Fruit fly (Drosophila melanogaster) whole organism, embryonic: ENCODE data around the gene CG43127.

Experiments
- Ada2b ChIP-seq: fragments of 200-800 bp; sonication (Bioruptor generic); IDR thresholded peaks from 2 replicates; pipeline ENCODE4 v1.3.6; 2022; ENCODE audit warnings: missing biosample characterization, missing genetic modification characterization
- CG10979 ChIP-seq: fragments of 200-800 bp; sonication (Bioruptor generic); optimal IDR thresholded peaks from 2 replicates; lab custom pipeline; 2018; ENCODE audit warnings: missing biosample characterization, mild to moderate bottlenecking, missing genetic modification characterization, moderate library complexity
- CG11085 ChIP-seq: fragments of 200-800 bp; sonication (Bioruptor generic); IDR thresholded peaks from 2 replicates; pipeline ENCODE4 v1.3.6; 2022; ENCODE audit warnings: missing biosample characterization, missing genetic modification characterization
- CG11247 ChIP-seq: fragments of 200-800 bp; sonication (Bioruptor generic); IDR thresholded peaks from 2 replicates; pipeline ENCODE4 v1.3.6; 2022; ENCODE audit warnings: missing biosample characterization, missing genetic modification characterization
- CG11695 ChIP-seq: fragments of 200-800 bp; sonication (Bioruptor generic); IDR thresholded peaks from 3 replicates; pipeline ENCODE4 v1.3.6; 2022; ENCODE audit warnings: missing biosample characterization, missing genetic modification characterization
- CG12942 ChIP-seq: fragments of 200-800 bp; sonication (Bioruptor generic); optimal IDR thresholded peaks from 3 replicates; lab custom pipeline; 2016; ENCODE audit warnings: missing biosample characterization, missing genetic modification characterization
- CG14050 ChIP-seq: fragments of 200-800 bp; sonication (Bioruptor generic); IDR thresholded peaks from 3 replicates; pipeline ENCODE4 v1.3.6; 2022; ENCODE audit warnings: missing biosample characterization, missing genetic modification characterization
- CG15011 ChIP-seq: fragments of 200-800 bp; sonication (Bioruptor generic); optimal IDR thresholded peaks from 3 replicates; lab custom pipeline; 2018; ENCODE audit warnings: missing biosample characterization, mild to moderate bottlenecking, missing genetic modification characterization
- CG1529 ChIP-seq: fragments of 200-800 bp; sonication (Bioruptor generic); optimal IDR thresholded peaks from 3 replicates; lab custom pipeline; 2018; ENCODE audit warnings: missing biosample characterization, missing genetic modification characterization
- CG1603 ChIP-seq: fragments of 200-800 bp; sonication (Bioruptor generic); optimal IDR thresholded peaks from 2 replicates; lab custom pipeline; 2019; ENCODE audit warnings: missing biosample characterization, mild to moderate bottlenecking, missing genetic modification characterization, moderate library complexity
- CG16863 ChIP-seq: fragments of 200-800 bp; sonication (Bioruptor generic); optimal IDR thresholded peaks from 3 replicates; lab custom pipeline; 2016; ENCODE audit warnings: missing biosample characterization, missing genetic modification characterization
- CG17328 ChIP-seq: fragments of 200-800 bp; sonication (Bioruptor generic); IDR thresholded peaks from 2 replicates; pipeline ENCODE4 v1.3.6; 2022; ENCODE audit warnings: missing biosample characterization, missing genetic modification characterization
- CG17361 ChIP-seq: fragments of 200-800 bp; sonication (Bioruptor generic); IDR thresholded peaks from 3 replicates; pipeline ENCODE4 v1.3.6; 2022; ENCODE audit warnings: missing biosample characterization, missing genetic modification characterization
- CG18476 ChIP-seq: fragments of 200-800 bp; sonication (Bioruptor generic); optimal IDR thresholded peaks from 2 replicates; lab custom pipeline; 2016; ENCODE audit warnings: missing biosample characterization, mild to moderate bottlenecking, missing genetic modification characterization
- CG2116 ChIP-seq: fragments of 200-800 bp; sonication (Bioruptor generic); optimal IDR thresholded peaks from 3 replicates; lab custom pipeline; 2018; ENCODE audit warnings: missing biosample characterization, mild to moderate bottlenecking, missing genetic modification characterization
- CG30020 ChIP-seq: fragments of 200-800 bp; optimal IDR thresholded peaks from 2 replicates; lab custom pipeline; 2019; ENCODE audit warnings: missing biosample characterization, mild to moderate bottlenecking, missing genetic modification characterization, moderate library complexity
- CG3065 ChIP-seq: fragments of 200-800 bp; sonication (Bioruptor generic); optimal IDR thresholded peaks from 2 replicates; lab custom pipeline; 2016; ENCODE audit warnings: missing biosample characterization, missing genetic modification characterization
- CG33557 ChIP-seq: fragments of 200-800 bp; sonication (Bioruptor generic); optimal IDR thresholded peaks from 2 replicates; lab custom pipeline; 2019; ENCODE audit warnings: missing biosample characterization, mild to moderate bottlenecking, missing genetic modification characterization, moderate library complexity
- CG4360 ChIP-seq: fragments of 200-800 bp; sonication (Bioruptor generic); IDR thresholded peaks from 2 replicates; pipeline ENCODE4 v1.3.6; 2022; ENCODE audit warnings: missing biosample characterization, missing genetic modification characterization
- CG4730 ChIP-seq: fragments of 200-800 bp; sonication (Bioruptor generic); IDR thresholded peaks from 2 replicates; pipeline ENCODE4 v1.3.6; 2022; ENCODE audit warnings: missing biosample characterization, missing genetic modification characterization
- CG6813 ChIP-seq: fragments of 200-800 bp; sonication (Bioruptor generic); optimal IDR thresholded peaks from 2 replicates; lab custom pipeline; 2017; ENCODE audit warnings: missing biosample characterization, missing genetic modification characterization, mild to moderate bottlenecking, moderate library complexity, missing genetic modification reagents
- CG6854 ChIP-seq: fragments of 200-800 bp; sonication (Bioruptor generic); optimal IDR thresholded peaks from 3 replicates; lab custom pipeline; 2017; ENCODE audit warnings: missing biosample characterization, mild to moderate bottlenecking, missing genetic modification characterization
- CG8281 ChIP-seq: fragments of 200-800 bp; sonication (Bioruptor generic); optimal IDR thresholded peaks from 2 replicates; lab custom pipeline; 2018; ENCODE audit warnings: missing biosample characterization, mild to moderate bottlenecking, missing genetic modification characterization, moderate library complexity
- CG9609 ChIP-seq: fragments of 200-800 bp; sonication (Bioruptor generic); optimal IDR thresholded peaks from 3 replicates; lab custom pipeline; 2016; ENCODE audit warnings: missing biosample characterization, missing genetic modification characterization
- Hsf ChIP-seq: fragments of 200-800 bp; sonication (Bioruptor generic); optimal IDR thresholded peaks from 3 replicates; lab custom pipeline; 2016; ENCODE audit warnings: missing biosample characterization, missing genetic modification characterization
- Med ChIP-seq: fragments of 200-800 bp; sonication (Bioruptor generic); peaks from one replicate; lab custom pipeline; 2016; ENCODE audit warnings: missing biosample characterization, missing genetic modification characterization, mild to moderate bottlenecking, inconsistent platforms, moderate library complexity
- Mes4 ChIP-seq: fragments of 200-800 bp; sonication (Bioruptor generic); optimal IDR thresholded peaks from 2 replicates; lab custom pipeline; 2016; ENCODE audit warnings: missing biosample characterization, missing genetic modification characterization
- Nf-YB ChIP-seq: fragments of 200-800 bp; sonication (Bioruptor generic); optimal IDR thresholded peaks from 3 replicates; lab custom pipeline; 2019; ENCODE audit warnings: missing biosample characterization, mild to moderate bottlenecking, missing genetic modification characterization, moderate library complexity
- Rx ChIP-seq: fragments of 200-800 bp; sonication (Bioruptor generic); IDR thresholded peaks from 2 replicates; pipeline ENCODE4 v1.3.6; 2022; ENCODE audit warnings: missing biosample characterization, missing genetic modification characterization
- Sin3A ChIP-seq: fragments of >200 bp; optimal IDR thresholded peaks from 2 replicates; lab custom pipeline; 2018
- Sox100B ChIP-seq: fragments of 200-800 bp; sonication (Bioruptor generic); optimal IDR thresholded peaks from 3 replicates; lab custom pipeline; 2018; ENCODE audit warnings: missing biosample characterization, mild to moderate bottlenecking, missing genetic modification characterization
- YL-1 ChIP-seq: fragments of 200-800 bp; sonication (Bioruptor generic); optimal IDR thresholded peaks from 3 replicates; lab custom pipeline; 2017; ENCODE audit warnings: missing biosample characterization, mild to moderate bottlenecking, missing genetic modification characterization
- ara ChIP-seq: fragments of 200-800 bp; sonication (Bioruptor generic); IDR thresholded peaks from 2 replicates; pipeline ENCODE4 v1.3.6; 2022; ENCODE audit warnings: missing biosample characterization, missing genetic modification characterization
- caup ChIP-seq: fragments of 200-800 bp; sonication (Bioruptor generic); optimal IDR thresholded peaks from 3 replicates; lab custom pipeline; 2017; ENCODE audit warnings: missing biosample characterization, mild to moderate bottlenecking, missing genetic modification characterization, moderate library complexity; ENCODE audit not compliant: severe bottlenecking
- da ChIP-seq: fragments of 200-800 bp; sonication (Bioruptor generic); optimal IDR thresholded peaks from 2 replicates; lab custom pipeline; 2016; ENCODE audit warnings: missing biosample characterization, missing genetic modification characterization
- eve ChIP-seq, 2 experiments: fragments of >200 bp; optimal IDR thresholded peaks; 2 replicates each; lab custom pipeline; 2017; ENCODE audit warnings: missing biosample characterization in 2 of 2, missing genetic modification characterization in 2 of 2
- fd96Cb ChIP-seq: fragments of 200-800 bp; sonication (Bioruptor generic); optimal IDR thresholded peaks from 2 replicates; lab custom pipeline; 2018; ENCODE audit warnings: missing biosample characterization, mild to moderate bottlenecking, missing genetic modification characterization, moderate library complexity
- gfzf ChIP-seq: fragments of 200-800 bp; sonication (Bioruptor generic); optimal IDR thresholded peaks from 2 replicates; lab custom pipeline; 2016; ENCODE audit warnings: missing biosample characterization, mild to moderate bottlenecking, missing genetic modification characterization, moderate library complexity
- hb ChIP-seq: fragments of 200-800 bp; sonication (Bioruptor generic); IDR thresholded peaks from 3 replicates; pipeline ENCODE4 v1.3.6; 2022; ENCODE audit warnings: missing biosample characterization, missing genetic modification characterization; ENCODE audit not compliant: partially characterized antibody
- inv ChIP-seq: fragments of 200-800 bp; sonication (Bioruptor generic); IDR thresholded peaks from 2 replicates; pipeline ENCODE4 v1.3.6; 2022; ENCODE audit warnings: missing biosample characterization, missing genetic modification characterization; ENCODE audit not compliant: partially characterized antibody
- knrl ChIP-seq: fragments of 200-800 bp; sonication (Bioruptor generic); IDR thresholded peaks from 3 replicates; pipeline ENCODE4 v1.3.6; 2022; ENCODE audit warnings: missing biosample characterization, missing genetic modification characterization; ENCODE audit not compliant: partially characterized antibody
- nau ChIP-seq: fragments of 200-800 bp; sonication (Bioruptor generic); optimal IDR thresholded peaks from 3 replicates; lab custom pipeline; 2017; ENCODE audit warnings: missing biosample characterization, mild to moderate bottlenecking, missing genetic modification characterization, missing genetic modification reagents
- nmo ChIP-seq: fragments of 200-800 bp; sonication (Bioruptor generic); optimal IDR thresholded peaks from 2 replicates; lab custom pipeline; 2018; ENCODE audit warnings: missing biosample characterization, mild to moderate bottlenecking, missing genetic modification characterization, moderate library complexity
- sc ChIP-seq, 3 experiments: fragments of >200 bp in 2 of 3; fragments of 200-800 bp in 1 of 3; sonication (Bioruptor generic) in 1 of 3; optimal IDR thresholded peaks; 2 replicates in 2 of 3; 3 replicates in 1 of 3; lab custom pipeline; 2017; ENCODE audit warnings: mild to moderate bottlenecking in 1 of 3, missing biosample characterization in 1 of 3, missing genetic modification characterization in 1 of 3, missing genetic modification reagents in 1 of 3
- seq ChIP-seq: fragments of 200-800 bp; sonication (Bioruptor generic); IDR thresholded peaks from 2 replicates; pipeline ENCODE4 v1.3.6; 2022; ENCODE audit warnings: missing biosample characterization, missing genetic modification characterization
- sim ChIP-seq: fragments of 200-800 bp; sonication (Bioruptor generic); IDR thresholded peaks from 2 replicates; pipeline ENCODE4 v1.3.6; 2022; ENCODE audit warnings: missing biosample characterization, missing genetic modification characterization
- slp2 ChIP-seq: fragments of 200-800 bp; sonication (Bioruptor generic); optimal IDR thresholded peaks from 2 replicates; lab custom pipeline; 2016; ENCODE audit warnings: missing biosample characterization, missing genetic modification characterization
- zfh2 ChIP-seq: fragments of 200-800 bp; sonication (Bioruptor generic); optimal IDR thresholded peaks from 2 replicates; lab custom pipeline; 2016; ENCODE audit warnings: missing biosample characterization, missing genetic modification characterization

CG43127 gene

dm6 chr3L:10660744-10661589 is 35.6 kb upstream of the CG43127 start, which contains the start of the genes CG32066 and CG8003 (continued):
- TF ChIP-seq CG18476 (GFP tag; lab: Kevin White, UChicago) (no peak), sim (GFP tag; lab: Robert Waterston, UW) (no peak), CG3065 (GFP tag; lab: Kevin White, UChicago) (no peak), YL-1 (GFP tag; lab: Kevin White, UChicago) (peak; percentile 12), Sin3A (no peak), da (no peak), CG1603 (tag; lab: Kevin White, UChicago) (peak; percentile 46), CG4360 (peak; percentile 96), CG8281 (tag; lab: Kevin White, UChicago) (no peak), fd96Cb (tag; lab: Kevin White, UChicago) (no peak), caup (GFP tag; lab: Kevin White, UChicago) (peak; percentile 5), CG12942 (GFP tag; lab: Kevin White, UChicago) (peak; percentile 28), CG17361 (GFP tag; lab: Robert Waterston, UW) (peak; percentile 66), Sox100B (GFP tag; lab: Kevin White, UChicago) (no peak), seq (GFP tag; lab: Robert Waterston, UW) (no peak), CG9609 (GFP tag; lab: Kevin White, UChicago) (no peak), Mes4 (no peak), CG11247 (GFP tag; lab: Robert Waterston, UW) (no peak), CG4730 (GFP tag; lab: Robert Waterston, UW) (no peak), CG14050 (GFP tag; lab: Robert Waterston, UW) (0 out of 3 replicates have a peak, but pooled peaks have one; percentile 32), CG33557 (GFP tag; lab: Kevin White, UChicago) (peak; percentile 19), Rx (GFP tag; lab: Robert Waterston, UW) (no peak), Ada2b (GFP tag; lab: Robert Waterston, UW) (peak; percentile 14; the same call in 1 of the 2 replicates), ara (GFP tag; lab: Robert Waterston, UW) (no peak), hb (GFP tag; lab: Robert Waterston, UW) (no peak; the same call in 2 of the 3 replicates), CG15011 (no peak), nau (GFP tag; lab: Kevin White, UChicago) (peak; percentile 27), CG16863 (GFP tag; lab: Kevin White, UChicago) (no peak), CG11695 (GFP tag; lab: Robert Waterston, UW) (0 out of 3 replicates have a peak, but pooled peaks have one; percentile 15), CG2116 (GFP tag; lab: Kevin White, UChicago) (peak; percentile 4), CG17328 (0 out of 2 replicates have a peak, but pooled peaks have one; percentile 17), CG6854 (GFP tag; lab: Kevin White, UChicago) (peak; percentile 36), CG6813 (GFP tag; lab: Kevin White, UChicago) (peak; percentile 9), zfh2 (GFP tag; lab: Kevin White, UChicago) (peak; percentile 27), Nf-YB (GFP tag; lab: Kevin White, UChicago) (peak; percentile 22), CG11085 (0 out of 2 replicates have a peak, but pooled peaks have one; percentile 41), inv (GFP tag; lab: Robert Waterston, UW) (peak; percentile 96), CG30020 (peak; percentile 60), gfzf (GFP tag; lab: Kevin White, UChicago) (peak; percentile 72), sc (optimal IDR thresholded peaks at IDR 0.05; lab: Kevin White, UChicago) (no peak), sc (GFP tag; optimal IDR thresholded peaks at IDR 0.05; lab: Kevin White, UChicago) (no peak), nmo (GFP tag; lab: Kevin White, UChicago) (peak; percentile 9), CG1529 (GFP tag; lab: Kevin White, UChicago) (peak; percentile 28), Med (GFP tag; lab: Kevin White, UChicago) (peak; percentile 90), slp2 (GFP tag; lab: Kevin White, UChicago) (peak; percentile 20), CG10979 (tag; lab: Kevin White, UChicago) (no peak), eve (GFP tag; optimal IDR thresholded peaks at IDR 0.05; lab: Kevin White, UChicago) (peak in 1 of 2 experiments; percentile 70), Hsf (GFP tag; lab: Kevin White, UChicago) (no peak), knrl (GFP tag; lab: Robert Waterston, UW) (peak; percentile 92)
